Fruit fly (Drosophila melanogaster) whole organism, embryonic: ENCODE results near the gene tyf.
A peak's percentile ranks its signal among the peaks of the same experiment; 100 is the strongest.

ENCODE experiments used
- Bdp1 ChIP-seq: fragments of 200-800 bp; sonication (Bioruptor generic); optimal IDR thresholded peaks from 3 replicates; lab custom pipeline; 2016; ENCODE audit warnings: missing biosample characterization, missing genetic modification characterization
- C15 ChIP-seq: fragments of 200-800 bp; sonication (Bioruptor generic); IDR thresholded peaks from 3 replicates; pipeline ENCODE4 v1.3.6; 2022; ENCODE audit warnings: missing biosample characterization, missing genetic modification characterization
- CG11247 ChIP-seq: fragments of 200-800 bp; sonication (Bioruptor generic); IDR thresholded peaks from 2 replicates; pipeline ENCODE4 v1.3.6; 2022; ENCODE audit warnings: missing biosample characterization, missing genetic modification characterization
- CG12769 ChIP-seq: fragments of 200-800 bp; sonication (Bioruptor generic); optimal IDR thresholded peaks from 2 replicates; lab custom pipeline; 2019; ENCODE audit warnings: missing biosample characterization, mild to moderate bottlenecking, missing genetic modification characterization, moderate library complexity
- CG13123 ChIP-seq: fragments of 200-800 bp; sonication (Bioruptor generic); optimal IDR thresholded peaks from 2 replicates; lab custom pipeline; 2016; ENCODE audit warnings: missing biosample characterization, missing genetic modification characterization
- CG13775 ChIP-seq: fragments of 200-800 bp; sonication (Bioruptor generic); optimal IDR thresholded peaks from 3 replicates; lab custom pipeline; 2017; ENCODE audit warnings: missing biosample characterization, mild to moderate bottlenecking, missing genetic modification characterization
- CG15011 ChIP-seq: fragments of 200-800 bp; sonication (Bioruptor generic); optimal IDR thresholded peaks from 3 replicates; lab custom pipeline; 2018; ENCODE audit warnings: missing biosample characterization, mild to moderate bottlenecking, missing genetic modification characterization
- CG15514 ChIP-seq: fragments of 200-800 bp; sonication (Bioruptor generic); optimal IDR thresholded peaks from 3 replicates; lab custom pipeline; 2017; ENCODE audit warnings: missing biosample characterization, missing genetic modification characterization, mild to moderate bottlenecking, moderate library complexity, missing genetic modification reagents
- CG17186 ChIP-seq: fragments of 200-800 bp; sonication (Bioruptor generic); optimal IDR thresholded peaks from 3 replicates; lab custom pipeline; 2017; ENCODE audit warnings: missing biosample characterization, missing genetic modification reagents, missing genetic modification characterization
- CG18599 ChIP-seq: fragments of 200-800 bp; sonication (Bioruptor generic); optimal IDR thresholded peaks from 3 replicates; lab custom pipeline; 2017; ENCODE audit warnings: missing biosample characterization, missing genetic modification characterization, mild to moderate bottlenecking, moderate library complexity, missing genetic modification reagents
- CG2129 ChIP-seq: fragments of 200-800 bp; sonication (Bioruptor generic); IDR thresholded peaks from 2 replicates; pipeline ENCODE4 v1.3.6; 2022; ENCODE audit warnings: missing biosample characterization, missing genetic modification characterization; ENCODE audit not compliant: partially characterized antibody
- CG30431 ChIP-seq: fragments of 200-800 bp; sonication (Bioruptor generic); optimal IDR thresholded peaks from 2 replicates; lab custom pipeline; 2017; ENCODE audit warnings: missing biosample characterization, missing genetic modification characterization
- CG31365 ChIP-seq: fragments of 200-800 bp; sonication (Bioruptor generic); optimal IDR thresholded peaks from 2 replicates; lab custom pipeline; 2018; ENCODE audit warnings: missing biosample characterization, mild to moderate bottlenecking, missing genetic modification characterization
- CG31388 ChIP-seq: fragments of 200-800 bp; sonication (Bioruptor generic); optimal IDR thresholded peaks from 2 replicates; lab custom pipeline; 2016; ENCODE audit warnings: missing biosample characterization, missing genetic modification characterization
- CG4617 ChIP-seq: fragments of 200-800 bp; sonication (Bioruptor generic); optimal IDR thresholded peaks from 3 replicates; lab custom pipeline; 2016; ENCODE audit warnings: missing biosample characterization, missing genetic modification characterization, borderline replicate concordance
- CG4854 ChIP-seq: fragments of 200-800 bp; sonication (Bioruptor generic); optimal IDR thresholded peaks from 2 replicates; lab custom pipeline; 2016; ENCODE audit warnings: missing biosample characterization, missing genetic modification characterization, inconsistent platforms
- CG5245 ChIP-seq: fragments of 200-800 bp; sonication (Bioruptor generic); optimal IDR thresholded peaks from 3 replicates; lab custom pipeline; 2016; ENCODE audit warnings: missing biosample characterization, missing genetic modification characterization
- CG7556 ChIP-seq: fragments of 200-800 bp; sonication (Bioruptor generic); optimal IDR thresholded peaks from 2 replicates; lab custom pipeline; 2017; ENCODE audit warnings: missing biosample characterization, mild to moderate bottlenecking, missing genetic modification characterization
- CG9437 ChIP-seq: fragments of 200-800 bp; sonication (Bioruptor generic); optimal IDR thresholded peaks from 2 replicates; lab custom pipeline; 2018; ENCODE audit warnings: missing biosample characterization, mild to moderate bottlenecking, missing genetic modification characterization
- CG9727 ChIP-seq: fragments of 200-800 bp; sonication (Bioruptor generic); optimal IDR thresholded peaks from 3 replicates; lab custom pipeline; 2017; ENCODE audit warnings: missing biosample characterization, mild to moderate bottlenecking, missing genetic modification characterization
- D19B ChIP-seq: fragments of 200-800 bp; sonication (Bioruptor generic); optimal IDR thresholded peaks from 2 replicates; lab custom pipeline; 2017; ENCODE audit warnings: missing biosample characterization, mild to moderate bottlenecking, missing genetic modification characterization
- Deaf1 ChIP-seq: fragments of 200-800 bp; optimal IDR thresholded peaks from 3 replicates; lab custom pipeline; 2019; ENCODE audit warnings: missing biosample characterization, mild to moderate bottlenecking, missing genetic modification characterization, moderate library complexity
- Dek ChIP-seq: fragments of 200-800 bp; sonication (Bioruptor generic); optimal IDR thresholded peaks from 3 replicates; lab custom pipeline; 2019; ENCODE audit warnings: missing biosample characterization, mild to moderate bottlenecking, missing genetic modification characterization, moderate library complexity
- Dfd ChIP-seq, 2 experiments: fragments of >200 bp; optimal IDR thresholded peaks; 2 replicates each; lab custom pipeline; 2017; ENCODE audit warnings: missing biosample characterization in 2 of 2, missing genetic modification characterization in 2 of 2
- Dll ChIP-seq: fragments of 200-800 bp; sonication (Bioruptor generic); IDR thresholded peaks from 4 replicates; pipeline ENCODE4 v1.3.6; 2022; ENCODE audit warnings: missing biosample characterization, missing genetic modification characterization; ENCODE audit not compliant: partially characterized antibody
- Ets65A ChIP-seq: fragments of 200-800 bp; sonication (Bioruptor generic); peaks from one replicate; lab custom pipeline; 2016; ENCODE audit warnings: missing biosample characterization, missing genetic modification characterization
- H15 ChIP-seq: fragments of 200-800 bp; sonication (Bioruptor generic); IDR thresholded peaks from 3 replicates; pipeline ENCODE4 v1.3.6; 2022; ENCODE audit warnings: missing biosample characterization, missing genetic modification characterization
- Hr78 ChIP-seq, 2 experiments: fragments of 200-800 bp in 1 of 2; fragments of >200 bp in 1 of 2; sonication (Bioruptor generic) in 1 of 2; optimal IDR thresholded peaks; 2 replicates each; lab custom pipeline; 2017 to 2019; ENCODE audit warnings: missing biosample characterization in 2 of 2, missing genetic modification characterization in 2 of 2, mild to moderate bottlenecking in 1 of 2, moderate library complexity in 1 of 2
- Hsf ChIP-seq: fragments of 200-800 bp; sonication (Bioruptor generic); optimal IDR thresholded peaks from 3 replicates; lab custom pipeline; 2016; ENCODE audit warnings: missing biosample characterization, missing genetic modification characterization
- Meics ChIP-seq: fragments of 200-800 bp; sonication (Bioruptor generic); optimal IDR thresholded peaks from 2 replicates; lab custom pipeline; 2017; ENCODE audit warnings: missing biosample characterization, mild to moderate bottlenecking, missing genetic modification characterization
- Mes4 ChIP-seq: fragments of 200-800 bp; sonication (Bioruptor generic); optimal IDR thresholded peaks from 2 replicates; lab custom pipeline; 2016; ENCODE audit warnings: missing biosample characterization, missing genetic modification characterization
- NfI ChIP-seq: fragments of 200-800 bp; sonication (Bioruptor generic); optimal IDR thresholded peaks from 3 replicates; lab custom pipeline; 2018; ENCODE audit warnings: missing biosample characterization, mild to moderate bottlenecking, missing genetic modification characterization, moderate library complexity
- Opbp ChIP-seq: fragments of 200-800 bp; sonication (Bioruptor generic); IDR thresholded peaks from 3 replicates; pipeline ENCODE4 v1.3.6; 2022; ENCODE audit warnings: missing biosample characterization, missing genetic modification characterization; ENCODE audit not compliant: partially characterized antibody
- Ptx1 ChIP-seq: fragments of 200-800 bp; sonication (Bioruptor generic); IDR thresholded peaks from 2 replicates; pipeline ENCODE4 v1.3.6; 2022; ENCODE audit warnings: missing biosample characterization, missing genetic modification characterization
- Rfx ChIP-seq: fragments of 200-800 bp; sonication (Bioruptor generic); IDR thresholded peaks from 2 replicates; pipeline ENCODE4 v1.3.6; 2022; ENCODE audit warnings: missing biosample characterization, missing genetic modification characterization
- Sin3A ChIP-seq: fragments of >200 bp; optimal IDR thresholded peaks from 2 replicates; lab custom pipeline; 2018
- Sox100B ChIP-seq: fragments of 200-800 bp; sonication (Bioruptor generic); optimal IDR thresholded peaks from 3 replicates; lab custom pipeline; 2018; ENCODE audit warnings: missing biosample characterization, mild to moderate bottlenecking, missing genetic modification characterization
- bigmax ChIP-seq: fragments of 200-800 bp; sonication (Bioruptor generic); optimal IDR thresholded peaks from 2 replicates; lab custom pipeline; 2018; ENCODE audit warnings: missing biosample characterization, mild to moderate bottlenecking, missing genetic modification characterization
- bowl ChIP-seq: fragments of 200-800 bp; sonication (Bioruptor generic); IDR thresholded peaks from 2 replicates; pipeline ENCODE4 v1.3.6; 2022; ENCODE audit warnings: missing biosample characterization, missing genetic modification characterization
- caup ChIP-seq: fragments of 200-800 bp; sonication (Bioruptor generic); optimal IDR thresholded peaks from 3 replicates; lab custom pipeline; 2017; ENCODE audit warnings: missing biosample characterization, mild to moderate bottlenecking, missing genetic modification characterization, moderate library complexity; ENCODE audit not compliant: severe bottlenecking
- ci ChIP-seq: fragments of 200-800 bp; sonication (Bioruptor generic); IDR thresholded peaks from 3 replicates; pipeline ENCODE4 v1.3.6; 2022; ENCODE audit warnings: missing biosample characterization, missing genetic modification characterization
- da ChIP-seq: fragments of 200-800 bp; sonication (Bioruptor generic); optimal IDR thresholded peaks from 2 replicates; lab custom pipeline; 2016; ENCODE audit warnings: missing biosample characterization, missing genetic modification characterization
- disco-r ChIP-seq: fragments of 200-800 bp; sonication (Bioruptor generic); optimal IDR thresholded peaks from 2 replicates; lab custom pipeline; 2016; ENCODE audit warnings: missing biosample characterization, missing genetic modification characterization
- dm ChIP-seq: fragments of 200-800 bp; sonication (Bioruptor generic); optimal IDR thresholded peaks from 3 replicates; lab custom pipeline; 2016; ENCODE audit warnings: missing biosample characterization, missing genetic modification characterization
- eyg ChIP-seq: fragments of 200-800 bp; sonication (Bioruptor generic); optimal IDR thresholded peaks from 3 replicates; lab custom pipeline; 2016; ENCODE audit warnings: missing biosample characterization, missing genetic modification characterization
- gsb ChIP-seq: fragments of 200-800 bp; sonication (Bioruptor generic); IDR thresholded peaks from 2 replicates; pipeline ENCODE4 v1.3.6; 2022; ENCODE audit warnings: missing biosample characterization, missing genetic modification characterization
- ind ChIP-seq: fragments of 200-800 bp; sonication (Bioruptor generic); optimal IDR thresholded peaks from 3 replicates; lab custom pipeline; 2016; ENCODE audit warnings: missing biosample characterization, missing genetic modification characterization
- klu ChIP-seq: fragments of 200-800 bp; sonication (Bioruptor generic); IDR thresholded peaks from 2 replicates; pipeline ENCODE4 v1.3.6; 2022; ENCODE audit warnings: missing biosample characterization, missing genetic modification characterization
- seq ChIP-seq: fragments of 200-800 bp; sonication (Bioruptor generic); IDR thresholded peaks from 2 replicates; pipeline ENCODE4 v1.3.6; 2022; ENCODE audit warnings: missing biosample characterization, missing genetic modification characterization
- sima ChIP-seq: fragments of 200-800 bp; sonication (Bioruptor generic); optimal IDR thresholded peaks from 2 replicates; lab custom pipeline; 2016; ENCODE audit warnings: missing biosample characterization, missing genetic modification characterization
- wor ChIP-seq: fragments of 200-800 bp; sonication (Bioruptor generic); IDR thresholded peaks from 2 replicates; pipeline ENCODE4 v1.3.6; 2022; ENCODE audit warnings: missing biosample characterization, missing genetic modification characterization
- zen ChIP-seq: fragments of 200-800 bp; sonication (Bioruptor generic); optimal IDR thresholded peaks from 3 replicates; lab custom pipeline; 2018; ENCODE audit warnings: missing biosample characterization, mild to moderate bottlenecking, missing genetic modification characterization, moderate library complexity

The tyf gene

dm6 chrX:4105830-4106233, 11.0 kb upstream of the tyf start, which contains the start of gene cib (continued):
- peak; percentile 23 for TF ChIP-seq bigmax (GFP tag; lab: Kevin White, UChicago)
- TF ChIP-seq CG30431 (GFP tag; lab: Kevin White, UChicago): no peak
- TF ChIP-seq gsb (GFP tag; lab: Robert Waterston, UW): no peak
- peak; percentile 17 for TF ChIP-seq Sin3A
- TF ChIP-seq Ptx1 (GFP tag; lab: Robert Waterston, UW): no peak
- no peak for TF ChIP-seq D19B (GFP tag; lab: Kevin White, UChicago)
- TF ChIP-seq Rfx (GFP tag; lab: Robert Waterston, UW): peak; percentile 65
- peak; percentile 75; the same call in 2 of the 3 replicates for TF ChIP-seq ci (GFP tag; lab: Robert Waterston, UW)
- no peak for TF ChIP-seq CG13123 (GFP tag; lab: Kevin White, UChicago)
- TF ChIP-seq Deaf1 (tag; lab: Kevin White, UChicago): peak; percentile 37
- peak; percentile 11 for TF ChIP-seq CG31365 (tag; lab: Kevin White, UChicago)
- peak; percentile 26 for TF ChIP-seq NfI
- TF ChIP-seq caup: peak; percentile 64
- TF ChIP-seq Sox100B (GFP tag; lab: Kevin White, UChicago): no peak
- no peak for TF ChIP-seq C15 (GFP tag; lab: Robert Waterston, UW)
- no peak for TF ChIP-seq da (GFP tag; lab: Kevin White, UChicago)
- peak; percentile 60 for TF ChIP-seq CG2129
- peak; percentile 18 for TF ChIP-seq Dek (tag; lab: Kevin White, UChicago)
- TF ChIP-seq H15 (GFP tag; lab: Robert Waterston, UW): no peak
- peak; percentile 14 for TF ChIP-seq CG4854 (GFP tag; lab: Kevin White, UChicago)
- TF ChIP-seq CG31388 (GFP tag; lab: Kevin White, UChicago): no peak
- TF ChIP-seq Opbp (GFP tag; lab: Robert Waterston, UW): peak; percentile 89
- no peak for TF ChIP-seq Hsf (GFP tag; lab: Kevin White, UChicago)
- TF ChIP-seq dm (GFP tag; lab: Kevin White, UChicago): no peak
- TF ChIP-seq disco-r (GFP tag; lab: Kevin White, UChicago): no peak
- no peak for TF ChIP-seq CG11247
- TF ChIP-seq CG7556: no peak
- TF ChIP-seq CG5245 (GFP tag; lab: Kevin White, UChicago): no peak
- no peak for TF ChIP-seq CG12769
- no peak for TF ChIP-seq Hr78 (GFP tag; optimal IDR thresholded peaks at IDR 0.05; lab: Kevin White, UChicago)
- no peak for TF ChIP-seq bowl (GFP tag; lab: Robert Waterston, UW)
- no peak for TF ChIP-seq klu (GFP tag; lab: Robert Waterston, UW)
- TF ChIP-seq sima (GFP tag; lab: Kevin White, UChicago): no peak
- no peak for TF ChIP-seq wor (GFP tag; lab: Robert Waterston, UW)
- peak; percentile 22 for TF ChIP-seq CG18599 (GFP tag; lab: Kevin White, UChicago)
- TF ChIP-seq CG15011 (GFP tag; lab: Kevin White, UChicago): no peak
- TF ChIP-seq seq (GFP tag; lab: Robert Waterston, UW): no peak
- peak; percentile 79 for TF ChIP-seq CG17186 (GFP tag; lab: Kevin White, UChicago)
- TF ChIP-seq ind (GFP tag; lab: Kevin White, UChicago): no peak
- no peak for TF ChIP-seq Ets65A (GFP tag; lab: Kevin White, UChicago)
- TF ChIP-seq zen (tag; lab: Kevin White, UChicago): no peak
- TF ChIP-seq CG4617 (GFP tag; lab: Kevin White, UChicago): no peak
- no peak for TF ChIP-seq CG9437 (GFP tag; lab: Kevin White, UChicago)
- TF ChIP-seq Mes4: no peak
- no peak for TF ChIP-seq CG13775
- TF ChIP-seq eyg: no peak
- TF ChIP-seq Dfd (GFP tag; optimal IDR thresholded peaks at IDR 0.05; lab: Kevin White, UChicago): no peak
- TF ChIP-seq Meics: peak; percentile 15
- TF ChIP-seq CG9727: no peak
- TF ChIP-seq Bdp1 (GFP tag; lab: Kevin White, UChicago): no peak
- peak; percentile 89 for TF ChIP-seq CG15514 (GFP tag; lab: Kevin White, UChicago)
- TF ChIP-seq Dll (GFP tag; lab: Robert Waterston, UW): peak; percentile 78
